Worm (Caenorhabditis elegans) whole organism, L4 larva: Measurements from ENCODE around the gene fbxa-44.

Experiments
- D1046.2 ChIP-seq: fragments of 200-800 bp; sonication (Bioruptor generic); IDR thresholded peaks from 2 replicates; pipeline ENCODE4 v1.3.6; 2022; ENCODE audit warnings: missing genetic modification characterization, missing compliant biosample characterization
- R02D3.7 ChIP-seq: fragments of 150-350 bp; sonication (generic microtip); optimal IDR thresholded peaks from 3 replicates; lab custom pipeline; 2014; ENCODE audit warnings: missing biosample characterization, missing genetic modification characterization
- T20F7.1 ChIP-seq: fragments of 200-800 bp; sonication (Bioruptor generic); optimal IDR thresholded peaks from 2 replicates; lab custom pipeline; 2018; ENCODE audit warnings: mild to moderate bottlenecking, missing genetic modification characterization, missing compliant biosample characterization
- T26A8.4 ChIP-seq: fragments of 200-800 bp; sonication (Bioruptor generic); IDR thresholded peaks from 2 replicates; pipeline ENCODE4 v1.3.6; 2022; ENCODE audit warnings: missing genetic modification characterization, missing compliant biosample characterization
- Y75B8A.6 ChIP-seq: fragments of 200-800 bp; sonication (Bioruptor generic); IDR thresholded peaks from 2 replicates; pipeline ENCODE4 v1.3.6; 2022; ENCODE audit warnings: missing genetic modification reagents, missing genetic modification characterization, missing compliant biosample characterization
- ZK546.5 ChIP-seq, 2 experiments: sonication (generic microtip); optimal IDR thresholded peaks; 2 replicates each; lab custom pipeline; 2017; ENCODE audit warnings: missing biosample characterization in 2 of 2, missing genetic modification characterization in 2 of 2
- ceh-28 ChIP-seq: fragments of 150-350 bp; optimal IDR thresholded peaks from 2 replicates; lab custom pipeline; 2014; ENCODE audit warnings: missing biosample characterization, missing genetic modification reagents, missing genetic modification characterization
- ceh-82 ChIP-seq: sonication (generic microtip); optimal IDR thresholded peaks from 2 replicates; lab custom pipeline; 2017; ENCODE audit warnings: missing biosample characterization, missing genetic modification characterization
- daf-8 ChIP-seq: fragments of 200-800 bp; sonication (Bioruptor generic); IDR thresholded peaks from 2 replicates; pipeline ENCODE4 v1.3.6; 2022; ENCODE audit warnings: missing genetic modification characterization, missing compliant biosample characterization
- dpl-1 ChIP-seq: fragments of 150-350 bp; optimal IDR thresholded peaks from 2 replicates; lab custom pipeline; 2014; ENCODE audit warnings: missing biosample characterization, missing genetic modification reagents, missing genetic modification characterization
- duxl-1 ChIP-seq: sonication (generic microtip); optimal IDR thresholded peaks from 2 replicates; lab custom pipeline; 2016; ENCODE audit warnings: mild to moderate bottlenecking, missing genetic modification characterization, moderate library complexity, missing compliant biosample characterization; ENCODE audit not compliant: poor library complexity
- dve-1 ChIP-seq: sonication (generic microtip); optimal IDR thresholded peaks from 2 replicates; lab custom pipeline; 2017; ENCODE audit warnings: antibody characterized with exemption, mild to moderate bottlenecking, missing genetic modification characterization, missing compliant biosample characterization; ENCODE audit not compliant: insufficient read depth
- egl-43 ChIP-seq: fragments of 200-800 bp; sonication (Bioruptor generic); IDR thresholded peaks from 2 replicates; pipeline ENCODE4 v1.3.6; 2022; ENCODE audit warnings: missing genetic modification reagents, missing genetic modification characterization, missing compliant biosample characterization
- fos-1 ChIP-seq: fragments of 150-350 bp; optimal IDR thresholded peaks from 2 replicates; lab custom pipeline; 2014; ENCODE audit warnings: missing biosample characterization, missing genetic modification characterization
- gei-8 ChIP-seq: fragments of 200-800 bp; sonication (Bioruptor generic); optimal IDR thresholded peaks from 2 replicates; lab custom pipeline; 2018; ENCODE audit warnings: mild to moderate bottlenecking, missing genetic modification characterization, missing compliant biosample characterization
- hlh-11 ChIP-seq: fragments of 200-800 bp; sonication (Bioruptor generic); optimal IDR thresholded peaks from 2 replicates; lab custom pipeline; 2018; ENCODE audit warnings: mild to moderate bottlenecking, missing genetic modification characterization, missing compliant biosample characterization
- jun-1 ChIP-seq: fragments of 150-350 bp; optimal IDR thresholded peaks from 2 replicates; lab custom pipeline; 2014; ENCODE audit warnings: missing biosample characterization, missing genetic modification reagents, missing genetic modification characterization
- lin-1 ChIP-seq: fragments of 200-800 bp; sonication (Bioruptor generic); IDR thresholded peaks from 2 replicates; pipeline ENCODE4 v1.3.6; 2022; ENCODE audit warnings: missing genetic modification reagents, missing genetic modification characterization, missing compliant biosample characterization
- lsy-2 ChIP-seq, 2 experiments: fragments of 150-350 bp in 1 of 2; sonication (generic microtip) in 1 of 2; optimal IDR thresholded peaks; 2 replicates each; lab custom pipeline; 2014 to 2017; ENCODE audit warnings: missing biosample characterization in 2 of 2, missing genetic modification characterization in 2 of 2
- madf-9 ChIP-seq: fragments of 200-800 bp; sonication (Bioruptor generic); conservative IDR thresholded peaks from 2 replicates; pipeline ENCODE4 v1.3.6; 2022; ENCODE audit warnings: missing genetic modification reagents, missing genetic modification characterization, missing compliant biosample characterization
- mdt-29 ChIP-seq: fragments of 200-800 bp; sonication (Bioruptor generic); IDR thresholded peaks from 2 replicates; pipeline ENCODE4 v1.3.6; 2022; ENCODE audit warnings: missing genetic modification reagents, missing genetic modification characterization, missing compliant biosample characterization
- mes-2 ChIP-seq: sonication (generic microtip); optimal IDR thresholded peaks from 2 replicates; lab custom pipeline; 2016; ENCODE audit warnings: missing genotype, mild to moderate bottlenecking, missing genetic modification characterization, missing compliant biosample characterization; ENCODE audit not compliant: poor library complexity, severe bottlenecking
- nhr-102 ChIP-seq: sonication (generic microtip); optimal IDR thresholded peaks from 2 replicates; lab custom pipeline; 2016; ENCODE audit warnings: mild to moderate bottlenecking, missing genetic modification characterization, moderate library complexity, missing compliant biosample characterization
- nhr-11 ChIP-seq: fragments of 150-350 bp; optimal IDR thresholded peaks from 2 replicates; lab custom pipeline; 2014; ENCODE audit warnings: missing biosample characterization, missing genetic modification characterization
- nhr-25 ChIP-seq: sonication (generic microtip); optimal IDR thresholded peaks from 2 replicates; lab custom pipeline; 2017; ENCODE audit warnings: missing genetic modification characterization, mild to moderate bottlenecking, missing compliant biosample characterization, antibody characterized with exemption, moderate library complexity, borderline replicate concordance; ENCODE audit not compliant: insufficient read depth
- nhr-48 ChIP-seq: sonication (generic microtip); optimal IDR thresholded peaks from 2 replicates; lab custom pipeline; 2016; ENCODE audit warnings: mild to moderate bottlenecking, missing genetic modification characterization, missing compliant biosample characterization
- nhr-76 ChIP-seq: fragments of 150-350 bp; optimal IDR thresholded peaks from 2 replicates; lab custom pipeline; 2014; ENCODE audit warnings: missing biosample characterization, missing genetic modification characterization
- nhr-77 ChIP-seq: fragments of 150-350 bp; optimal IDR thresholded peaks from 2 replicates; lab custom pipeline; 2014; ENCODE audit warnings: missing biosample characterization, missing genetic modification characterization
- pqm-1 ChIP-seq: sonication (generic microtip); optimal IDR thresholded peaks from 2 replicates; lab custom pipeline; 2017; ENCODE audit warnings: missing biosample characterization, missing genetic modification characterization
- set-16 ChIP-seq: fragments of 200-800 bp; sonication (Bioruptor generic); IDR thresholded peaks from 2 replicates; pipeline ENCODE4 v1.3.6; 2022; ENCODE audit warnings: missing genetic modification reagents, missing genetic modification characterization, missing compliant biosample characterization
- skn-1 ChIP-seq: fragments of 150-350 bp; optimal IDR thresholded peaks from 2 replicates; lab custom pipeline; 2014; ENCODE audit warnings: missing biosample characterization, missing genetic modification characterization
- snpc-4 ChIP-seq: fragments of 150-350 bp; optimal IDR thresholded peaks from 2 replicates; lab custom pipeline; 2014; ENCODE audit warnings: missing biosample characterization, missing genetic modification characterization
- spr-1 ChIP-seq: sonication (generic microtip); optimal IDR thresholded peaks from 2 replicates; lab custom pipeline; 2016; ENCODE audit warnings: mild to moderate bottlenecking, missing genetic modification characterization, missing compliant biosample characterization
- spr-3 ChIP-seq: fragments of 200-800 bp; sonication (Bioruptor generic); optimal IDR thresholded peaks from 2 replicates; lab custom pipeline; 2018; ENCODE audit warnings: mild to moderate bottlenecking, missing genetic modification characterization, missing compliant biosample characterization
- tra-1 ChIP-seq: fragments of 200-800 bp; sonication (Bioruptor generic); IDR thresholded peaks from 2 replicates; pipeline ENCODE4 v1.3.6; 2022; ENCODE audit warnings: missing genetic modification reagents, missing genetic modification characterization, missing compliant biosample characterization
- unc-130 ChIP-seq: sonication (generic microtip); optimal IDR thresholded peaks from 2 replicates; lab custom pipeline; 2016; ENCODE audit warnings: missing genetic modification reagents, missing genetic modification characterization, missing compliant biosample characterization
- unc-39 ChIP-seq: sonication (generic microtip); optimal IDR thresholded peaks from 2 replicates; lab custom pipeline; 2017; ENCODE audit warnings: missing biosample characterization, missing genetic modification characterization
- unc-62 ChIP-seq, 3 experiments: fragments of 150-350 bp in 1 of 3; sonication (generic microtip); optimal IDR thresholded peaks in 2 of 3; peaks in 1 of 3; 1 replicate in 1 of 3; 2 replicates in 2 of 3; lab custom pipeline; 2014 to 2017; ENCODE audit warnings: missing biosample characterization in 3 of 3, missing genetic modification characterization in 3 of 3, missing genetic modification reagents in 3 of 3, missing genotype in 1 of 3
- zfp-3 ChIP-seq: fragments of 200-800 bp; sonication (Bioruptor generic); conservative IDR thresholded peaks from 2 replicates; pipeline ENCODE4 v1.3.6; 2022; ENCODE audit warnings: missing genetic modification reagents, missing genetic modification characterization, missing compliant biosample characterization
- ztf-7 ChIP-seq: fragments of 150-350 bp; optimal IDR thresholded peaks from 2 replicates; lab custom pipeline; 2014; ENCODE audit warnings: missing biosample characterization, missing genetic modification characterization

fbxa-44 gene

ce11 chrV:16871387-16871786 is 17.7 kb upstream of the fbxa-44 start, which contains the start of gene thn-4:
TSS of gene thn-4 (minus strand) at chrV:16871487.
- TF ChIP-seq ceh-82 (tag; lab: Kevin White, UChicago) (no peak), duxl-1 (no peak), nhr-25 (tag; lab: Kevin White, UChicago) (no peak), zfp-3 (GFP tag; lab: Robert Waterston, UW) (no peak), mes-2 (tag; lab: Kevin White, UChicago) (no peak), ZK546.5 (tag; optimal IDR thresholded peaks at IDR 0.05; lab: Kevin White, UChicago) (no peak), tra-1 (GFP tag; lab: Robert Waterston, UW) (no peak), T26A8.4 (GFP tag; lab: Robert Waterston, UW) (no peak), dpl-1 (no peak), T20F7.1 (no peak), hlh-11 (tag; lab: Kevin White, UChicago) (no peak), ztf-7 (tag; lab: Kevin White, UChicago) (no peak), nhr-77 (no peak), set-16 (GFP tag; lab: Robert Waterston, UW) (no peak), spr-3 (no peak), mdt-29 (GFP tag; lab: Robert Waterston, UW) (no peak)

- TF ChIP-seq ceh-28 (tag; lab: Kevin White, UChicago) (no peak), unc-62 (GFP tag; optimal IDR thresholded peaks at IDR 0.05 in 1 of 2; lab: Kevin White, UChicago) (peak in 1 of 2 experiments; percentile 28), unc-62 (tag; optimal IDR thresholded peaks at IDR 0.05; lab: Kevin White, UChicago) (no peak), ztf-7 (tag; lab: Kevin White, UChicago) (no peak)
Observed at ce11 chrV:16873642-16874041, 15.4 kb upstream of the fbxa-44 start, which contains the start of gene srw-23. TSS of gene srw-23 (plus strand) at chrV:16873942.

ce11 chrV:16874966-16875365 is 14.1 kb upstream of the fbxa-44 start, which contains the start of gene F49A5.10:
TSS of gene F49A5.10 (plus strand) at chrV:16875266.
- TF ChIP-seq gei-8 (GFP tag; lab: Kevin White, UChicago) (no peak), skn-1 (no peak), fos-1 (tag; lab: Kevin White, UChicago) (no peak), nhr-48 (no peak), nhr-102 (no peak), lsy-2 (tag; optimal IDR thresholded peaks at IDR 0.05; lab: Kevin White, UChicago) (no peak), R02D3.7 (tag; lab: Kevin White, UChicago) (no peak), nhr-76 (tag; lab: Kevin White, UChicago) (no peak), egl-43 (no peak), madf-9 (GFP tag; lab: Robert Waterston, UW) (no peak), unc-130 (GFP tag; lab: Kevin White, UChicago) (no peak), dve-1 (no peak), pqm-1 (tag; lab: Kevin White, UChicago) (no peak), D1046.2 (GFP tag; lab: Robert Waterston, UW) (no peak), spr-3 (no peak), daf-8 (GFP tag; lab: Robert Waterston, UW) (no peak), jun-1 (tag; lab: Kevin White, UChicago) (no peak), spr-1 (tag; lab: Kevin White, UChicago) (no peak), unc-39 (no peak)

- TF ChIP-seq Y75B8A.6 (GFP tag; lab: Robert Waterston, UW) (no peak), lin-1 (GFP tag; lab: Robert Waterston, UW) (no peak), unc-62 (GFP tag; optimal IDR thresholded peaks at IDR 0.05 in 1 of 2; lab: Kevin White, UChicago) (peak in 1 of 2 experiments; percentile 94), unc-62 (tag; optimal IDR thresholded peaks at IDR 0.05; lab: Kevin White, UChicago) (no peak), nhr-11 (tag; lab: Kevin White, UChicago) (no peak), snpc-4 (tag; lab: Kevin White, UChicago) (no peak), egl-43 (no peak)
Observed at ce11 chrV:16879532-16879931, 9.5 kb upstream of the fbxa-44 start.
